Fruit fly (Drosophila melanogaster) whole organism, embryonic: ENCODE results near the gene Exn.

Source experiments
- Atf-2 ChIP-seq: fragments of 200-800 bp; sonication (Bioruptor generic); optimal IDR thresholded peaks from 2 replicates; lab custom pipeline; 2016; ENCODE audit warnings: missing biosample characterization, missing genetic modification characterization
- B-H2 ChIP-seq: fragments of 200-800 bp; sonication (Bioruptor generic); optimal IDR thresholded peaks from 2 replicates; lab custom pipeline; 2018; ENCODE audit warnings: missing biosample characterization, mild to moderate bottlenecking, missing genetic modification characterization
- CG11247 ChIP-seq: fragments of 200-800 bp; sonication (Bioruptor generic); IDR thresholded peaks from 2 replicates; pipeline ENCODE4 v1.3.6; 2022; ENCODE audit warnings: missing biosample characterization, missing genetic modification characterization
- CG11398 ChIP-seq: fragments of 200-800 bp; sonication (Bioruptor generic); optimal IDR thresholded peaks from 2 replicates; lab custom pipeline; 2016; ENCODE audit warnings: missing biosample characterization, missing genetic modification characterization
- CG11723 ChIP-seq: fragments of 200-800 bp; sonication (Bioruptor generic); optimal IDR thresholded peaks from 2 replicates; lab custom pipeline; 2017; ENCODE audit warnings: missing biosample characterization, mild to moderate bottlenecking, missing genetic modification characterization
- CG12219 ChIP-seq: fragments of 200-800 bp; sonication (Bioruptor generic); optimal IDR thresholded peaks from 3 replicates; lab custom pipeline; 2018; ENCODE audit warnings: missing biosample characterization, mild to moderate bottlenecking, missing genetic modification characterization
- CG14050 ChIP-seq: fragments of 200-800 bp; sonication (Bioruptor generic); IDR thresholded peaks from 3 replicates; pipeline ENCODE4 v1.3.6; 2022; ENCODE audit warnings: missing biosample characterization, missing genetic modification characterization
- CG16815 ChIP-seq: fragments of 200-800 bp; sonication (Bioruptor generic); optimal IDR thresholded peaks from 3 replicates; lab custom pipeline; 2017; ENCODE audit warnings: missing biosample characterization, mild to moderate bottlenecking, missing genetic modification characterization
- CG17328 ChIP-seq: fragments of 200-800 bp; sonication (Bioruptor generic); IDR thresholded peaks from 2 replicates; pipeline ENCODE4 v1.3.6; 2022; ENCODE audit warnings: missing biosample characterization, missing genetic modification characterization
- CG17568 ChIP-seq: fragments of 200-800 bp; sonication (Bioruptor generic); optimal IDR thresholded peaks from 2 replicates; lab custom pipeline; 2018; ENCODE audit warnings: missing biosample characterization, mild to moderate bottlenecking, missing genetic modification characterization, moderate library complexity
- CG1832 ChIP-seq: fragments of 200-800 bp; sonication (Bioruptor generic); optimal IDR thresholded peaks from 2 replicates; lab custom pipeline; 2017; ENCODE audit warnings: missing biosample characterization, mild to moderate bottlenecking, missing genetic modification characterization, inconsistent platforms
- CG2120 ChIP-seq: fragments of 200-800 bp; sonication (Bioruptor generic); optimal IDR thresholded peaks from 3 replicates; lab custom pipeline; 2016; ENCODE audit warnings: missing biosample characterization, missing genetic modification characterization
- CG2129 ChIP-seq: fragments of 200-800 bp; sonication (Bioruptor generic); IDR thresholded peaks from 2 replicates; pipeline ENCODE4 v1.3.6; 2022; ENCODE audit warnings: missing biosample characterization, missing genetic modification characterization; ENCODE audit not compliant: partially characterized antibody
- CG2202 ChIP-seq: fragments of 200-800 bp; sonication (Bioruptor generic); optimal IDR thresholded peaks from 2 replicates; lab custom pipeline; 2018; ENCODE audit warnings: missing biosample characterization, mild to moderate bottlenecking, missing genetic modification characterization
- CG30020 ChIP-seq: fragments of 200-800 bp; optimal IDR thresholded peaks from 2 replicates; lab custom pipeline; 2019; ENCODE audit warnings: missing biosample characterization, mild to moderate bottlenecking, missing genetic modification characterization, moderate library complexity
- CG31224 ChIP-seq: fragments of 200-800 bp; sonication (Bioruptor generic); IDR thresholded peaks from 2 replicates; pipeline ENCODE4 v1.3.6; 2022; ENCODE audit warnings: missing biosample characterization, missing genetic modification characterization
- CG33557 ChIP-seq: fragments of 200-800 bp; sonication (Bioruptor generic); optimal IDR thresholded peaks from 2 replicates; lab custom pipeline; 2019; ENCODE audit warnings: missing biosample characterization, mild to moderate bottlenecking, missing genetic modification characterization, moderate library complexity
- CG3407 ChIP-seq: fragments of 200-800 bp; sonication (Bioruptor generic); optimal IDR thresholded peaks from 2 replicates; lab custom pipeline; 2018; ENCODE audit warnings: missing biosample characterization, mild to moderate bottlenecking, missing genetic modification characterization
- CG4328 ChIP-seq: fragments of 200-800 bp; sonication (Bioruptor generic); optimal IDR thresholded peaks from 3 replicates; lab custom pipeline; 2017; ENCODE audit warnings: missing biosample characterization, missing genetic modification reagents, missing genetic modification characterization
- CG5180 ChIP-seq: fragments of 200-800 bp; sonication (Bioruptor generic); optimal IDR thresholded peaks from 3 replicates; lab custom pipeline; 2017; ENCODE audit warnings: missing biosample characterization, missing genetic modification characterization, mild to moderate bottlenecking, moderate library complexity, missing genetic modification reagents
- CG6175 ChIP-seq: fragments of 200-800 bp; sonication (Bioruptor generic); IDR thresholded peaks from 3 replicates; pipeline ENCODE4 v1.3.6; 2022; ENCODE audit warnings: missing biosample characterization, missing genetic modification characterization
- CG6689 ChIP-seq: fragments of 200-800 bp; sonication (Bioruptor generic); IDR thresholded peaks from 2 replicates; pipeline ENCODE4 v1.3.6; 2022; ENCODE audit warnings: missing biosample characterization, missing genetic modification characterization
- CG7987 ChIP-seq: fragments of 200-800 bp; sonication (Bioruptor generic); optimal IDR thresholded peaks from 2 replicates; lab custom pipeline; 2018; ENCODE audit warnings: missing biosample characterization, mild to moderate bottlenecking, missing genetic modification characterization, moderate library complexity
- CG8924 ChIP-seq: fragments of 200-800 bp; optimal IDR thresholded peaks from 3 replicates; lab custom pipeline; 2019; ENCODE audit warnings: missing biosample characterization, mild to moderate bottlenecking, missing genetic modification characterization, moderate library complexity
- Chrac-16 ChIP-seq: fragments of 200-800 bp; sonication (Bioruptor generic); optimal IDR thresholded peaks from 3 replicates; lab custom pipeline; 2016; ENCODE audit warnings: missing biosample characterization, missing genetic modification characterization
- Dek ChIP-seq: fragments of 200-800 bp; sonication (Bioruptor generic); optimal IDR thresholded peaks from 3 replicates; lab custom pipeline; 2019; ENCODE audit warnings: missing biosample characterization, mild to moderate bottlenecking, missing genetic modification characterization, moderate library complexity
- Dip2 ChIP-seq: fragments of 200-800 bp; sonication (Bioruptor generic); IDR thresholded peaks from 2 replicates; pipeline ENCODE4 v1.3.6; 2022; ENCODE audit warnings: missing biosample characterization, missing genetic modification characterization
- Hsf ChIP-seq: fragments of 200-800 bp; sonication (Bioruptor generic); optimal IDR thresholded peaks from 3 replicates; lab custom pipeline; 2016; ENCODE audit warnings: missing biosample characterization, missing genetic modification characterization
- MESR4 ChIP-seq: fragments of 200-800 bp; sonication (Bioruptor generic); optimal IDR thresholded peaks from 2 replicates; lab custom pipeline; 2018; ENCODE audit warnings: missing biosample characterization, mild to moderate bottlenecking, missing genetic modification characterization, moderate library complexity
- Mad ChIP-seq: fragments of 200-800 bp; sonication (Bioruptor generic); optimal IDR thresholded peaks from 2 replicates; lab custom pipeline; 2016; ENCODE audit warnings: missing biosample characterization, missing genetic modification characterization
- Opbp ChIP-seq: fragments of 200-800 bp; sonication (Bioruptor generic); IDR thresholded peaks from 3 replicates; pipeline ENCODE4 v1.3.6; 2022; ENCODE audit warnings: missing biosample characterization, missing genetic modification characterization; ENCODE audit not compliant: partially characterized antibody
- Poxn ChIP-seq: fragments of 200-800 bp; sonication (Bioruptor generic); IDR thresholded peaks from 2 replicates; pipeline ENCODE4 v1.3.6; 2022; ENCODE audit warnings: missing biosample characterization, missing genetic modification characterization
- Usf ChIP-seq: fragments of 200-800 bp; sonication (Bioruptor generic); optimal IDR thresholded peaks from 2 replicates; lab custom pipeline; 2017; ENCODE audit warnings: missing genotype, missing biosample characterization, missing genetic modification characterization
- bbx ChIP-seq: fragments of 200-800 bp; sonication (Bioruptor generic); IDR thresholded peaks from 2 replicates; pipeline ENCODE4 v1.3.6; 2022; ENCODE audit warnings: missing biosample characterization, missing genetic modification characterization; ENCODE audit not compliant: partially characterized antibody
- bigmax ChIP-seq: fragments of 200-800 bp; sonication (Bioruptor generic); optimal IDR thresholded peaks from 2 replicates; lab custom pipeline; 2018; ENCODE audit warnings: missing biosample characterization, mild to moderate bottlenecking, missing genetic modification characterization
- btn ChIP-seq: fragments of 200-800 bp; sonication (Bioruptor generic); optimal IDR thresholded peaks from 2 replicates; lab custom pipeline; 2016; ENCODE audit warnings: missing biosample characterization, missing genetic modification characterization
- caup ChIP-seq: fragments of 200-800 bp; sonication (Bioruptor generic); optimal IDR thresholded peaks from 3 replicates; lab custom pipeline; 2017; ENCODE audit warnings: missing biosample characterization, mild to moderate bottlenecking, missing genetic modification characterization, moderate library complexity; ENCODE audit not compliant: severe bottlenecking
- crol ChIP-seq: fragments of 200-800 bp; sonication (Bioruptor generic); IDR thresholded peaks from 2 replicates; pipeline ENCODE4 v1.3.6; 2022; ENCODE audit warnings: missing biosample characterization, missing genetic modification characterization
- danr ChIP-seq: fragments of 200-800 bp; sonication (Bioruptor generic); IDR thresholded peaks from 2 replicates; pipeline ENCODE4 v1.3.6; 2022; ENCODE audit warnings: missing biosample characterization, missing genetic modification characterization
- dmrt11E ChIP-seq: fragments of 200-800 bp; sonication (Bioruptor generic); optimal IDR thresholded peaks from 3 replicates; lab custom pipeline; 2018; ENCODE audit warnings: missing biosample characterization, mild to moderate bottlenecking, missing genetic modification characterization, moderate library complexity
- hb ChIP-seq: fragments of 200-800 bp; sonication (Bioruptor generic); IDR thresholded peaks from 3 replicates; pipeline ENCODE4 v1.3.6; 2022; ENCODE audit warnings: missing biosample characterization, missing genetic modification characterization; ENCODE audit not compliant: partially characterized antibody
- ind ChIP-seq: fragments of 200-800 bp; sonication (Bioruptor generic); optimal IDR thresholded peaks from 3 replicates; lab custom pipeline; 2016; ENCODE audit warnings: missing biosample characterization, missing genetic modification characterization
- insv ChIP-seq, 2 experiments: fragments of 200-800 bp; sonication (Bioruptor generic); optimal IDR thresholded peaks; 3 replicates each; lab custom pipeline; 2016 to 2018; ENCODE audit warnings: missing biosample characterization in 2 of 2, missing genetic modification characterization in 2 of 2
- inv ChIP-seq: fragments of 200-800 bp; sonication (Bioruptor generic); IDR thresholded peaks from 2 replicates; pipeline ENCODE4 v1.3.6; 2022; ENCODE audit warnings: missing biosample characterization, missing genetic modification characterization; ENCODE audit not compliant: partially characterized antibody
- lab ChIP-seq: fragments of 200-800 bp; sonication (Bioruptor generic); optimal IDR thresholded peaks from 3 replicates; lab custom pipeline; 2017; ENCODE audit warnings: missing biosample characterization, missing genetic modification characterization, mild to moderate bottlenecking, moderate library complexity, missing genetic modification reagents
- nmo ChIP-seq: fragments of 200-800 bp; sonication (Bioruptor generic); optimal IDR thresholded peaks from 2 replicates; lab custom pipeline; 2018; ENCODE audit warnings: missing biosample characterization, mild to moderate bottlenecking, missing genetic modification characterization, moderate library complexity
- pros ChIP-seq: fragments of 200-800 bp; sonication (Bioruptor generic); optimal IDR thresholded peaks from 3 replicates; lab custom pipeline; 2019; ENCODE audit warnings: missing biosample characterization, mild to moderate bottlenecking, missing genetic modification characterization, moderate library complexity
- repo ChIP-seq: fragments of 200-800 bp; sonication (Bioruptor generic); optimal IDR thresholded peaks from 2 replicates; lab custom pipeline; 2016; ENCODE audit warnings: missing biosample characterization, missing genetic modification characterization
- vvl ChIP-seq: fragments of 200-800 bp; sonication (Bioruptor generic); IDR thresholded peaks from 2 replicates; pipeline ENCODE4 v1.3.6; 2022; ENCODE audit warnings: missing biosample characterization, missing genetic modification characterization

The Exn gene

dm6 chr3L:17004218-17004759, 34.5 kb downstream of the Exn start (continued):
- TF ChIP-seq MESR4 (GFP tag; lab: Kevin White, UChicago) (no peak), Chrac-16 (GFP tag; lab: Kevin White, UChicago) (peak; percentile 78), danr (peak; percentile 81), CG6175 (peak; percentile 64; the same call in 1 of the 3 replicates), CG11247 (peak; percentile 33; the same call in 1 of the 2 replicates), Poxn (GFP tag; lab: Robert Waterston, UW) (peak; percentile 33; the same call in 1 of the 2 replicates), repo (peak; percentile 89), Hsf (GFP tag; lab: Kevin White, UChicago) (peak; percentile 90), inv (peak; percentile 36; the same call in 1 of the 2 replicates), CG6689 (GFP tag; lab: Robert Waterston, UW) (peak; percentile 89), CG3407 (GFP tag; lab: Kevin White, UChicago) (peak; percentile 60), nmo (peak; percentile 93), B-H2 (no peak), CG8924 (peak; percentile 91), pros (GFP tag; lab: Kevin White, UChicago) (no peak), Usf (GFP tag; lab: Kevin White, UChicago) (peak; percentile 62), CG2129 (no peak), Dek (tag; lab: Kevin White, UChicago) (peak; percentile 88), caup (peak; percentile 81), lab (GFP tag; lab: Kevin White, UChicago) (peak; percentile 84), CG17328 (GFP tag; lab: Robert Waterston, UW) (peak; percentile 61), CG12219 (GFP tag; lab: Kevin White, UChicago) (peak; percentile 87), btn (GFP tag; lab: Kevin White, UChicago) (peak; percentile 79), CG2120 (peak; percentile 93), CG4328 (GFP tag; lab: Kevin White, UChicago) (peak; percentile 53), CG2202 (tag; lab: Kevin White, UChicago) (peak; percentile 1), bbx (no peak), insv (GFP tag; optimal IDR thresholded peaks at IDR 0.05; lab: Kevin White, UChicago) (peak in 1 of 2 experiments; percentile 21), bigmax (no peak), Opbp (no peak), ind (GFP tag; lab: Kevin White, UChicago) (peak; percentile 85), hb (GFP tag; lab: Robert Waterston, UW) (no peak), vvl (GFP tag; lab: Robert Waterston, UW) (peak; percentile 80), Atf-2 (GFP tag; lab: Kevin White, UChicago) (peak; percentile 89), CG5180 (GFP tag; lab: Kevin White, UChicago) (peak; percentile 76), CG30020 (tag; lab: Kevin White, UChicago) (peak; percentile 55), CG16815 (GFP tag; lab: Kevin White, UChicago) (peak; percentile 73), CG17568 (peak; percentile 72), CG11398 (GFP tag; lab: Kevin White, UChicago) (peak; percentile 87), CG31224 (GFP tag; lab: Robert Waterston, UW) (peak; percentile 75), CG14050 (GFP tag; lab: Robert Waterston, UW) (peak; percentile 76), Dip2 (GFP tag; lab: Robert Waterston, UW) (peak; percentile 29; the same call in 1 of the 2 replicates), crol (GFP tag; lab: Robert Waterston, UW) (peak; percentile 89), CG33557 (GFP tag; lab: Kevin White, UChicago) (peak; percentile 25), dmrt11E (tag; lab: Kevin White, UChicago) (peak; percentile 63), Mad (peak; percentile 69), CG1832 (GFP tag; lab: Kevin White, UChicago) (peak; percentile 28), CG11723 (GFP tag; lab: Kevin White, UChicago) (peak; percentile 74), CG7987 (GFP tag; lab: Kevin White, UChicago) (peak; percentile 36)
